Worm (Caenorhabditis elegans) whole organism, L3 larva: ENCODE measurements around the gene R12B2.13.

Experiments
- R02D3.7 ChIP-seq: fragments of 150-350 bp; optimal IDR thresholded peaks from 2 replicates; lab custom pipeline; 2014; ENCODE audit warnings: missing biosample characterization, missing genetic modification characterization
- ZK546.5 ChIP-seq: sonication (generic microtip); optimal IDR thresholded peaks from 2 replicates; lab custom pipeline; 2017; ENCODE audit warnings: missing biosample characterization, missing genetic modification characterization
- aly-2 ChIP-seq: fragments of 150-350 bp; optimal IDR thresholded peaks from 2 replicates; lab custom pipeline; 2014; ENCODE audit warnings: missing biosample characterization, missing genetic modification characterization
- ama-1 ChIP-seq: fragments of 150-350 bp; optimal IDR thresholded peaks from 2 replicates; lab custom pipeline; 2018
- ceh-16 ChIP-seq: sonication (generic microtip); optimal IDR thresholded peaks from 2 replicates; lab custom pipeline; 2017; ENCODE audit warnings: missing biosample characterization, missing genetic modification characterization
- ceh-28 ChIP-seq: fragments of 150-350 bp; optimal IDR thresholded peaks from 2 replicates; lab custom pipeline; 2014; ENCODE audit warnings: missing biosample characterization, missing genetic modification reagents, missing genetic modification characterization
- ceh-82 ChIP-seq: fragments of 150-350 bp; optimal IDR thresholded peaks from 2 replicates; lab custom pipeline; 2014; ENCODE audit warnings: missing biosample characterization, missing genetic modification characterization
- ceh-9 ChIP-seq: sonication (generic microtip); optimal IDR thresholded peaks from 2 replicates; lab custom pipeline; 2018; ENCODE audit warnings: missing biosample characterization, missing genetic modification characterization
- daf-12 ChIP-seq: fragments of 150-350 bp; optimal IDR thresholded peaks from 2 replicates; lab custom pipeline; 2014; ENCODE audit warnings: missing biosample characterization, missing genetic modification reagents, missing genetic modification characterization
- egl-27 ChIP-seq: sonication (generic microtip); optimal IDR thresholded peaks from 4 replicates; lab custom pipeline; 2017; ENCODE audit warnings: missing biosample characterization, missing genetic modification reagents, missing genetic modification characterization
- egl-5 ChIP-seq: fragments of 150-350 bp; optimal IDR thresholded peaks from 2 replicates; lab custom pipeline; 2017; ENCODE audit warnings: missing biosample characterization, missing genetic modification reagents, missing genetic modification characterization, inconsistent platforms
- elt-1 ChIP-seq: fragments of 150-350 bp; optimal IDR thresholded peaks from 2 replicates; lab custom pipeline; 2014; ENCODE audit warnings: missing biosample characterization, missing genetic modification characterization
- elt-2 ChIP-seq: sonication (generic microtip); optimal IDR thresholded peaks from 2 replicates; lab custom pipeline; 2016; ENCODE audit warnings: missing genetic modification reagents, mild to moderate bottlenecking, missing genetic modification characterization, missing compliant biosample characterization
- elt-3 ChIP-seq, 3 experiments: fragments of 150-350 bp in 1 of 3; sonication (generic microtip) in 2 of 3; optimal IDR thresholded peaks; 2 replicates in 2 of 3; 4 replicates in 1 of 3; lab custom pipeline; 2014 to 2017; ENCODE audit warnings: missing biosample characterization in 3 of 3, missing genetic modification characterization in 3 of 3
- eor-1 ChIP-seq, 2 experiments: fragments of 150-350 bp; optimal IDR thresholded peaks; 2 replicates each; lab custom pipeline; 2014 to 2018; ENCODE audit warnings: missing biosample characterization in 2 of 2, missing genetic modification characterization in 2 of 2
- fkh-10 ChIP-seq: sonication (generic microtip); optimal IDR thresholded peaks from 2 replicates; lab custom pipeline; 2017; ENCODE audit warnings: missing biosample characterization, missing genetic modification reagents, missing genetic modification characterization
- fkh-2 ChIP-seq: fragments of 150-350 bp; optimal IDR thresholded peaks from 2 replicates; lab custom pipeline; 2014; ENCODE audit warnings: missing biosample characterization, missing genetic modification reagents, missing genetic modification characterization
- fos-1 ChIP-seq: fragments of 150-350 bp; optimal IDR thresholded peaks from 2 replicates; lab custom pipeline; 2014; ENCODE audit warnings: missing biosample characterization, missing genetic modification characterization
- hmg-11 ChIP-seq: sonication (generic microtip); optimal IDR thresholded peaks from 2 replicates; lab custom pipeline; 2016; ENCODE audit warnings: missing genetic modification characterization, missing compliant biosample characterization
- jun-1 ChIP-seq: fragments of 150-350 bp; optimal IDR thresholded peaks from 2 replicates; lab custom pipeline; 2014; ENCODE audit warnings: missing biosample characterization, missing genetic modification reagents, missing genetic modification characterization
- lin-15B ChIP-seq: fragments of 150-350 bp; optimal IDR thresholded peaks from 2 replicates; lab custom pipeline; 2014; ENCODE audit warnings: missing biosample characterization, missing genetic modification characterization
- lin-39 ChIP-seq: fragments of 150-350 bp; optimal IDR thresholded peaks from 2 replicates; lab custom pipeline; 2018; ENCODE audit warnings: missing biosample characterization, missing genetic modification reagents, missing genetic modification characterization
- lsy-12 ChIP-seq: sonication (generic microtip); optimal IDR thresholded peaks from 2 replicates; lab custom pipeline; 2016; ENCODE audit warnings: mild to moderate bottlenecking, missing genetic modification characterization, missing compliant biosample characterization
- mdl-1 ChIP-seq: fragments of 150-350 bp; optimal IDR thresholded peaks from 2 replicates; lab custom pipeline; 2014; ENCODE audit warnings: missing biosample characterization, missing genetic modification characterization
- mml-1 ChIP-seq: fragments of 150-350 bp; sonication (generic microtip); optimal IDR thresholded peaks from 3 replicates; lab custom pipeline; 2014; ENCODE audit warnings: missing biosample characterization, missing genetic modification characterization
- nfya-1 ChIP-seq: sonication (generic microtip); optimal IDR thresholded peaks from 2 replicates; lab custom pipeline; 2017; ENCODE audit warnings: missing genetic modification characterization, mild to moderate bottlenecking, missing compliant biosample characterization, antibody characterized with exemption, moderate library complexity; ENCODE audit not compliant: insufficient read depth
- nhr-11 ChIP-seq: fragments of 150-350 bp; optimal IDR thresholded peaks from 2 replicates; lab custom pipeline; 2014; ENCODE audit warnings: missing biosample characterization, missing genetic modification characterization
- nhr-12 ChIP-seq: fragments of 150-350 bp; optimal IDR thresholded peaks from 2 replicates; lab custom pipeline; 2014; ENCODE audit warnings: missing biosample characterization, missing genetic modification characterization
- nhr-23 ChIP-seq: fragments of 150-350 bp; optimal IDR thresholded peaks from 2 replicates; lab custom pipeline; 2014; ENCODE audit warnings: missing biosample characterization, missing genetic modification reagents, missing genetic modification characterization
- nhr-237 ChIP-seq: fragments of 150-350 bp; optimal IDR thresholded peaks from 2 replicates; lab custom pipeline; 2014; ENCODE audit warnings: missing biosample characterization, missing genetic modification characterization
- nhr-25 ChIP-seq: sonication (generic microtip); optimal IDR thresholded peaks from 2 replicates; lab custom pipeline; 2017; ENCODE audit warnings: missing biosample characterization, missing genetic modification characterization
- nhr-28 ChIP-seq: fragments of 150-350 bp; optimal IDR thresholded peaks from 2 replicates; lab custom pipeline; 2014; ENCODE audit warnings: missing biosample characterization, missing genetic modification characterization
- nhr-43 ChIP-seq: sonication (generic microtip); optimal IDR thresholded peaks from 2 replicates; lab custom pipeline; 2016; ENCODE audit warnings: mild to moderate bottlenecking, missing genetic modification characterization, missing compliant biosample characterization; ENCODE audit not compliant: poor library complexity, severe bottlenecking
- nhr-67 ChIP-seq: fragments of 150-350 bp; optimal IDR thresholded peaks from 2 replicates; lab custom pipeline; 2014; ENCODE audit warnings: missing biosample characterization, missing genetic modification characterization
- nhr-76 ChIP-seq: fragments of 150-350 bp; sonication (generic microtip); optimal IDR thresholded peaks from 5 replicates; lab custom pipeline; 2014; ENCODE audit warnings: missing biosample characterization, missing genetic modification characterization
- nhr-77 ChIP-seq: fragments of 150-350 bp; optimal IDR thresholded peaks from 2 replicates; lab custom pipeline; 2014; ENCODE audit warnings: missing biosample characterization, missing genetic modification characterization
- pha-4 ChIP-seq: fragments of 150-350 bp; optimal IDR thresholded peaks from 2 replicates; lab custom pipeline; 2014; ENCODE audit warnings: missing biosample characterization, missing genetic modification reagents, missing genetic modification characterization
- pqm-1 ChIP-seq: fragments of 150-350 bp; optimal IDR thresholded peaks from 2 replicates; lab custom pipeline; 2017; ENCODE audit warnings: missing biosample characterization, missing genetic modification characterization, inconsistent platforms
- sea-2 ChIP-seq: fragments of 150-350 bp; sonication (generic microtip); optimal IDR thresholded peaks from 4 replicates; lab custom pipeline; 2014; ENCODE audit warnings: missing biosample characterization, missing genetic modification reagents, missing genetic modification characterization
- skn-1 ChIP-seq: fragments of 150-350 bp; optimal IDR thresholded peaks from 2 replicates; lab custom pipeline; 2014; ENCODE audit warnings: missing biosample characterization, missing genetic modification characterization
- snpc-4 ChIP-seq: fragments of 150-350 bp; optimal IDR thresholded peaks from 2 replicates; lab custom pipeline; 2014; ENCODE audit warnings: missing biosample characterization, missing genetic modification characterization
- tbx-2 ChIP-seq: sonication (generic microtip); optimal IDR thresholded peaks from 2 replicates; lab custom pipeline; 2016; ENCODE audit warnings: mild to moderate bottlenecking, missing genetic modification characterization, missing compliant biosample characterization
- unc-39 ChIP-seq: sonication (generic microtip); optimal IDR thresholded peaks from 4 replicates; lab custom pipeline; 2017; ENCODE audit warnings: missing biosample characterization, missing genetic modification characterization
- unc-62 ChIP-seq: fragments of 150-350 bp; sonication (generic microtip); optimal IDR thresholded peaks from 4 replicates; lab custom pipeline; 2014; ENCODE audit warnings: missing biosample characterization, missing genetic modification reagents, missing genetic modification characterization
- zag-1 ChIP-seq: fragments of 150-350 bp; optimal IDR thresholded peaks from 2 replicates; lab custom pipeline; 2014; ENCODE audit warnings: missing biosample characterization, missing genetic modification characterization
- ztf-11 ChIP-seq: fragments of 150-350 bp; optimal IDR thresholded peaks from 2 replicates; lab custom pipeline; 2014; ENCODE audit warnings: missing biosample characterization, missing genetic modification characterization
- ztf-4 ChIP-seq: fragments of 150-350 bp; optimal IDR thresholded peaks from 2 replicates; lab custom pipeline; 2014; ENCODE audit warnings: missing biosample characterization, missing genetic modification characterization

Gene R12B2.13

DNA sequence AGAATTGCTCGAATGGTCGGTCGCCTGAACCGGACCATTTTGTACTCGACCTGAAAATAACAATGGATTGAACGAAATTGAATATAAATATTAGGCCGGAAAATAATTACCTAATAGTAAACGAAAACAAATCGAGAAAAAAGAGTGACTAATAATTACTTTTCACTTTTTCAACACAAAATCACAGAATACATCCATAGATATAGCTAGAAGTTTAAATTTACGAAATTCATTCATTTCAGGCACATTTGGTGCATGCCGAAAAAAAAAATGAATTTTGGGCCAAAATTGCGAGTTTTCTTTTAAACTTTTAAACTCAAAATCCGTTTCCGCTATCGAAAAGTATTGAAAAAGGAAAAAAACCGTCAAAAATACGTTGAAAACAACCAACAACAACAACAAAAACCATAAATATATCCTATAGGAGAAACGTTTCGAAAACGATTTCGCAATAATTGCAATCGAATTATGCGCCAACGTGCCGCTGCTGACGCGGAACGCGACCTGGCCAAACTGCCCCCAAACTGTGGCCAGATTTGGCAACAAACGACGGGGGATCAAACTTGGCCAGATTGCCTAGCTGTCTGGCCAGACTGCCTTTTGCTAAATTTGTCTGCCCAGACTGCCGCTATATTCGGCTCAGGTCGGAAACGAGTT lies 47.9 kb downstream of the R12B2.13 start, which contains the start of gene Y37B11A.3:
TSS of gene Y37B11A.3 (minus strand) at position 51 of the 657 bp plus-strand sequence.
- TF ChIP-seq nhr-43 (peak; percentile 74), nhr-12 (tag; lab: Kevin White, UChicago) (no peak), elt-1 (no peak), nfya-1 (tag; lab: Kevin White, UChicago) (peak; percentile 82), unc-39 (tag; lab: Kevin White, UChicago) (no peak), nhr-77 (no peak), jun-1 (tag; lab: Kevin White, UChicago) (no peak), ZK546.5 (no peak), sea-2 (GFP tag; lab: Kevin White, UChicago) (no peak), skn-1 (no peak), elt-2 (tag; lab: Kevin White, UChicago) (peak; percentile 37), ceh-82 (tag; lab: Kevin White, UChicago) (no peak), nhr-25 (peak; percentile 85), pha-4 (tag; lab: Kevin White, UChicago) (no peak), eor-1 (tag; optimal IDR thresholded peaks at IDR 0.05; lab: Kevin White, UChicago) (no peak), egl-27 (tag; lab: Kevin White, UChicago) (no peak), aly-2 (no peak), ztf-11 (tag; lab: Kevin White, UChicago) (no peak), nhr-11 (tag; lab: Kevin White, UChicago) (peak; percentile 11), fos-1 (no peak), nhr-23 (peak; percentile 80), fkh-10 (GFP tag; lab: Kevin White, UChicago) (no peak), mdl-1 (tag; lab: Kevin White, UChicago) (no peak), nhr-237 (tag; lab: Kevin White, UChicago) (no peak), pqm-1 (no peak), nhr-67 (tag; lab: Kevin White, UChicago) (no peak), lin-39 (tag; lab: Kevin White, UChicago) (peak; percentile 87), nhr-76 (tag; lab: Kevin White, UChicago) (no peak), elt-3 (tag; optimal IDR thresholded peaks at IDR 0.05; lab: Kevin White, UChicago) (no peak), ceh-9 (tag; lab: Kevin White, UChicago) (no peak), egl-5 (tag; lab: Kevin White, UChicago) (peak; percentile 31), mml-1 (tag; lab: Kevin White, UChicago) (no peak), snpc-4 (tag; lab: Kevin White, UChicago) (peak; percentile 58), nhr-28 (tag; lab: Kevin White, UChicago) (no peak), ama-1 (lab: Kevin White, UChicago) (no peak), R02D3.7 (peak; percentile 73), ztf-4 (tag; lab: Kevin White, UChicago) (no peak), tbx-2 (tag; lab: Kevin White, UChicago) (peak; percentile 58), ceh-16 (tag; lab: Kevin White, UChicago) (no peak), ceh-28 (tag; lab: Kevin White, UChicago) (peak; percentile 35), unc-62 (GFP tag; lab: Kevin White, UChicago) (no peak), daf-12 (tag; lab: Kevin White, UChicago) (no peak), zag-1 (tag; lab: Kevin White, UChicago) (no peak), lsy-12 (peak; percentile 60), hmg-11 (tag; lab: Kevin White, UChicago) (peak; percentile 77), fkh-2 (tag; lab: Kevin White, UChicago) (no peak), lin-15B (tag; lab: Kevin White, UChicago) (peak; percentile 82)
